Worm (Caenorhabditis elegans) whole organism, L4 larva: ENCODE measurements around the gene K11H12.8.

ENCODE experiments used
- T20F7.1 ChIP-seq: fragments of 200-800 bp; sonication (Bioruptor generic); optimal IDR thresholded peaks from 2 replicates; lab custom pipeline; 2018; ENCODE audit warnings: mild to moderate bottlenecking, missing genetic modification characterization, missing compliant biosample characterization
- ZK337.2 ChIP-seq: fragments of 200-800 bp; sonication (Bioruptor generic); IDR thresholded peaks from 2 replicates; pipeline ENCODE4 v1.3.6; 2022; ENCODE audit warnings: missing genetic modification reagents, missing genetic modification characterization, missing compliant biosample characterization
- ama-1 ChIP-seq: fragments of 150-350 bp; optimal IDR thresholded peaks from 2 replicates; lab custom pipeline; 2014; ENCODE audit warnings: inconsistent platforms, mixed read lengths
- ces-1 ChIP-seq: fragments of 150-350 bp; sonication (generic microtip); optimal IDR thresholded peaks from 4 replicates; lab custom pipeline; 2014; ENCODE audit warnings: missing biosample characterization, missing genetic modification reagents, missing genetic modification characterization
- daf-16 ChIP-seq, 3 experiments: sonication (generic microtip); optimal IDR thresholded peaks; 2 replicates each; lab custom pipeline; 2016 to 2017; ENCODE audit warnings: missing genetic modification characterization in 3 of 3, missing genetic modification reagents in 3 of 3, mild to moderate bottlenecking in 2 of 3, missing compliant biosample characterization in 2 of 3, missing biosample characterization in 1 of 3, moderate library complexity in 1 of 3
- egl-27 ChIP-seq: sonication (generic microtip); optimal IDR thresholded peaks from 3 replicates; lab custom pipeline; 2017; ENCODE audit warnings: missing biosample characterization, missing genetic modification reagents, missing genetic modification characterization
- fos-1 ChIP-seq: fragments of 150-350 bp; optimal IDR thresholded peaks from 2 replicates; lab custom pipeline; 2014; ENCODE audit warnings: missing biosample characterization, missing genetic modification characterization
- madf-5 ChIP-seq, 2 experiments: fragments of 200-800 bp; sonication (Bioruptor generic); IDR thresholded peaks; 2 replicates each; pipeline ENCODE4 v1.3.6; 2022; ENCODE audit warnings: missing compliant biosample characterization in 2 of 2, missing genetic modification characterization in 2 of 2
- pqm-1 ChIP-seq: sonication (generic microtip); optimal IDR thresholded peaks from 2 replicates; lab custom pipeline; 2017; ENCODE audit warnings: missing biosample characterization, missing genetic modification characterization
- unc-130 ChIP-seq: sonication (generic microtip); optimal IDR thresholded peaks from 2 replicates; lab custom pipeline; 2016; ENCODE audit warnings: missing genetic modification reagents, missing genetic modification characterization, missing compliant biosample characterization
- unc-39 ChIP-seq: sonication (generic microtip); optimal IDR thresholded peaks from 2 replicates; lab custom pipeline; 2017; ENCODE audit warnings: missing biosample characterization, missing genetic modification characterization
- unc-62 ChIP-seq, 3 experiments: fragments of 150-350 bp in 1 of 3; sonication (generic microtip); optimal IDR thresholded peaks in 2 of 3; peaks in 1 of 3; 1 replicate in 1 of 3; 2 replicates in 2 of 3; lab custom pipeline; 2014 to 2017; ENCODE audit warnings: missing biosample characterization in 3 of 3, missing genetic modification characterization in 3 of 3, missing genetic modification reagents in 3 of 3, missing genotype in 1 of 3
- ztf-11 ChIP-seq: fragments of 150-350 bp; optimal IDR thresholded peaks from 2 replicates; lab custom pipeline; 2014; ENCODE audit warnings: missing biosample characterization, missing genetic modification characterization

DNA sequence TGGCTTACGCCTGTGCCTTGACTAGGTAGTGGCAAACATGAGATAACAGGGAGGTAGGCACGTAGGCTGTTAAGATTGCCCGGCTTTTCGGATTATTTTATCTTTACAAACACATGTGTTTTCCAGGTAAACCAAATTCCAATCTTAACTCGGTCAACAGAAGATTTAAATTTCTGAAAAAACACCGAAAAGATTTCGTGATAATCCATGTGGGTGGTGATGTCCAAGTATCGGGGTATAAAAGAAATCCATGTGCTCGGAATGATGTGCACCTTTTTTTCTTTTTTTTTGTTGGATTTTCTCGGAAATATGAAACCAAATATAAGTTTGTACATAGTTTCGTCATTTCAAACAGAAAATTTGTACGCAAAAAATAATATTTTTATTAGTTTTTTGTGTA, 11.7 kb upstream of the K11H12.8 start:
- no peak for TF ChIP-seq ztf-11
- TF ChIP-seq ces-1 (GFP tag; lab: Kevin White, UChicago), result no peak
- no peak for TF ChIP-seq egl-27 (tag; lab: Kevin White, UChicago)
- TF ChIP-seq daf-16 (GFP tag; optimal IDR thresholded peaks at IDR 0.05; lab: Kevin White, UChicago), result no peak
- TF ChIP-seq daf-16 (tag; optimal IDR thresholded peaks at IDR 0.05; lab: Kevin White, UChicago), result no peak
- TF ChIP-seq unc-39 (tag; lab: Kevin White, UChicago), result no peak
- no peak for TF ChIP-seq pqm-1 (tag; lab: Kevin White, UChicago)
- no peak for TF ChIP-seq ama-1 (lab: Kevin White, UChicago)
- no peak for TF ChIP-seq madf-5 (GFP tag; IDR thresholded peaks at IDR 0.05; lab: Robert Waterston, UW)
- TF ChIP-seq fos-1 (tag; lab: Kevin White, UChicago), result no peak
- no peak for TF ChIP-seq T20F7.1 (GFP tag; lab: Kevin White, UChicago)
- no peak for TF ChIP-seq unc-130 (GFP tag; lab: Kevin White, UChicago)
- no peak for TF ChIP-seq unc-62 (GFP tag; optimal IDR thresholded peaks at IDR 0.05 in 1 of 2; lab: Kevin White, UChicago)
- TF ChIP-seq unc-62 (tag; optimal IDR thresholded peaks at IDR 0.05; lab: Kevin White, UChicago), result no peak
- TF ChIP-seq ZK337.2, result no peak
